Fruit fly (Drosophila melanogaster): Measurements from ENCODE around the gene CG9784.

CG9784 gene

DNA sequence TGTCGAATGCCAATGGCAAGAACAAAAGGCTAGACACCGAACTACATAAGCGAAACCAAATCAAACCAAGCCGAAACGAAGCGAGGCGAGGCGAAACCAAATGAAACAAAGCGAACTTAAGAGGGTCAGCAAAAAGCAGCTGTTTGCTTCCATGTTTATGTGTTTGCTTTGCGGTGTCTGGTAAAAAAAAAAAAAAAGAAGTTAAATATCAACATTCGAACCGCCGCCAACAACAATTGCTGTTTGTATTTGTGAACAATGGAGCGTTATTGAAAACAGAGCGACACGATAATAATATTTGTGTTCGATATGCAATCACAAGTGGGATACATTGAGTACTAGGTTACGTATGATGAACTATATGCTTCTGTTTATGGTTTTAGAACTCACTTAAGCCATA lies 25.4 kb downstream of the CG9784 start (continued):
- TF ChIP-seq CG7372 (GFP tag; IDR thresholded peaks at IDR 0.05), result no peak
- TF ChIP-seq CG9437 (GFP tag; optimal IDR thresholded peaks at IDR 0.05), result no peak
- TF ChIP-seq CG8281 (tag; optimal IDR thresholded peaks at IDR 0.05), result no peak
- no peak for TF ChIP-seq CG16863 (GFP tag; optimal IDR thresholded peaks at IDR 0.05)

DNA sequence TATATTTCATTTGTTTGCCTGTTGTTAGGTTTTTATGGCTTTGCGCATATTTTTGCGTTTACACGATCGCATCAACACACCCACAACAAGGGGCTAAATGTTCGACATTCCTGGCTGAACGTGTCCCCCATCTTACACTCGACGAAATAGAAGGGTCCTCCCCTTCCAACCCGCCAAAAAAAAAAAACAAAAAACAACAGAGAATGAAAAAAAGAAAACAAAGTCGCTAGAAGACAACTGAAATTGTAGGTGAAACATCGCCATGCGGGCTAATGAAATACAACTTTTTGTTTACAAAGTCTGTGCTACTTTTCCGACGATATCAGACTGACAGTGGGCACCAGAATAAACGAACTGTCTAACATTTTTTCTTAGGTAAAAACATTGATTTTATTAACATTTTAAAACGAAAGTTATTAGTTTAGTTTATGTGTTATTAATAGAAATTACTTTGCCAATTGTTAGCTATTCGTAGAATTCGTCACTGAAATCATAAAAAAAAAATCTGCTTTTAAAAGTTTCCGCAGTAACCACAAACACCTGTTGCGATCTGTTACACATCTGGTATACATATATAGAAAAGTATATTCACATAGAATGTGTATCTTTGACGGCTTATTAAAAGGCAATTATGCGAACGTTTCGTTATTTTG lies 28.3 kb downstream of the CG9784 start:
- TF ChIP-seq fd3F (GFP tag; optimal IDR thresholded peaks at IDR 0.05) (no peak), CG7987 (GFP tag; optimal IDR thresholded peaks at IDR 0.05) (no peak), nerfin-1 (tag; optimal IDR thresholded peaks at IDR 0.05) (no peak), CG18476 (GFP tag; optimal IDR thresholded peaks at IDR 0.05) (no peak), repo (GFP tag; optimal IDR thresholded peaks at IDR 0.05) (no peak), CkIIα-i1 (GFP tag; IDR thresholded peaks at IDR 0.05) (no peak), luna (GFP tag; optimal IDR thresholded peaks at IDR 0.05) (no peak), ftz-f1 (GFP tag; optimal IDR thresholded peaks at IDR 0.05) (no peak), CG2199 (GFP tag; IDR thresholded peaks at IDR 0.05) (no peak), dimm (GFP tag; IDR thresholded peaks at IDR 0.05) (no peak), Ptx1 (GFP tag; IDR thresholded peaks at IDR 0.05) (peak; percentile 11; the same call in 1 of the 2 replicates), psq (GFP tag; optimal IDR thresholded peaks at IDR 0.05) (no peak), fru (optimal IDR thresholded peaks at IDR 0.05) (no peak), CrebB (tag; optimal IDR thresholded peaks at IDR 0.05) (no peak), CG12219 (GFP tag; optimal IDR thresholded peaks at IDR 0.05) (no peak), nmo (GFP tag; optimal IDR thresholded peaks at IDR 0.05) (no peak), emc (GFP tag; optimal IDR thresholded peaks at IDR 0.05) (no peak), CG12659 (GFP tag; optimal IDR thresholded peaks at IDR 0.05) (no peak), MBD-R2 (GFP tag; IDR thresholded peaks at IDR 0.05) (no peak), slbo (GFP tag; IDR thresholded peaks at IDR 0.05) (peak; percentile 19; the same call in 1 of the 2 replicates), twi (tag; optimal IDR thresholded peaks at IDR 0.05) (peak; percentile 34), Sry-δ (GFP tag; optimal IDR thresholded peaks at IDR 0.05) (no peak), Dip2 (GFP tag; IDR thresholded peaks at IDR 0.05) (no peak), CG5180 (GFP tag; optimal IDR thresholded peaks at IDR 0.05) (no peak), CG32767 (GFP tag; IDR thresholded peaks at IDR 0.05) (no peak), aop (GFP tag; IDR thresholded peaks at IDR 0.05) (no peak), Hsf (GFP tag; optimal IDR thresholded peaks at IDR 0.05) (no peak), CG8089 (GFP tag; optimal IDR thresholded peaks at IDR 0.05) (no peak), klu (GFP tag; IDR thresholded peaks at IDR 0.05) (no peak), CG2889 (GFP tag; IDR thresholded peaks at IDR 0.05) (no peak), Fer2 (tag; optimal IDR thresholded peaks at IDR 0.05) (no peak), Ets65A (GFP tag) (no peak), disco-r (GFP tag; optimal IDR thresholded peaks at IDR 0.05) (peak; percentile 18), Hmx (GFP tag; optimal IDR thresholded peaks at IDR 0.05) (no peak), Drgx (GFP tag; IDR thresholded peaks at IDR 0.05) (0 out of 2 replicates have a peak, but pooled peaks have one; percentile 25), CG18262 (tag; optimal IDR thresholded peaks at IDR 0.05) (no peak), pum (GFP tag; optimal IDR thresholded peaks at IDR 0.05) (no peak), CG1603 (tag; optimal IDR thresholded peaks at IDR 0.05) (no peak), slp2 (GFP tag; optimal IDR thresholded peaks at IDR 0.05) (no peak), CG17385 (GFP tag; optimal IDR thresholded peaks at IDR 0.05) (no peak), CG1233 (GFP tag; optimal IDR thresholded peaks at IDR 0.05) (no peak), sens-2 (GFP tag; IDR thresholded peaks at IDR 0.05) (no peak), CG4707 (GFP tag; optimal IDR thresholded peaks at IDR 0.05) (no peak), CG4730 (GFP tag; IDR thresholded peaks at IDR 0.05) (no peak), grn (GFP tag; optimal IDR thresholded peaks at IDR 0.05) (no peak), Ets97D (GFP tag; optimal IDR thresholded peaks at IDR 0.05) (no peak), CG7839 (tag; optimal IDR thresholded peaks at IDR 0.05) (peak; percentile 25)
